Worm (Caenorhabditis elegans) whole organism, L4 larva: ENCODE measurements around the gene C13B9.2.
A peak's percentile ranks its signal among the peaks of the same experiment; 100 is the strongest.

ENCODE experiments used
- D1046.2 ChIP-seq: fragments of 200-800 bp; sonication (Bioruptor generic); IDR thresholded peaks from 2 replicates; pipeline ENCODE4 v1.3.6; 2022; ENCODE audit warnings: missing genetic modification characterization, missing compliant biosample characterization
- F26F4.8 ChIP-seq: fragments of 200-800 bp; sonication (Bioruptor generic); conservative IDR thresholded peaks from 2 replicates; pipeline ENCODE4 v1.3.6; 2022; ENCODE audit warnings: missing genetic modification characterization, missing compliant biosample characterization
- F37D6.2 ChIP-seq: sonication (generic microtip); optimal IDR thresholded peaks from 2 replicates; lab custom pipeline; 2016; ENCODE audit warnings: mild to moderate bottlenecking, missing genetic modification characterization, missing compliant biosample characterization
- F44E2.7 ChIP-seq: fragments of 200-800 bp; sonication (Bioruptor generic); IDR thresholded peaks from 2 replicates; pipeline ENCODE4 v2.1.2; 2022; ENCODE audit warnings: missing genetic modification characterization, missing compliant biosample characterization
- F49E8.2 ChIP-seq: sonication (generic microtip); optimal IDR thresholded peaks from 2 replicates; lab custom pipeline; 2016; ENCODE audit warnings: missing compliant biosample characterization, mild to moderate bottlenecking, missing genetic modification characterization, borderline replicate concordance
- T20F7.1 ChIP-seq: fragments of 200-800 bp; sonication (Bioruptor generic); optimal IDR thresholded peaks from 2 replicates; lab custom pipeline; 2018; ENCODE audit warnings: mild to moderate bottlenecking, missing genetic modification characterization, missing compliant biosample characterization
- T26A8.4 ChIP-seq: fragments of 200-800 bp; sonication (Bioruptor generic); IDR thresholded peaks from 2 replicates; pipeline ENCODE4 v1.3.6; 2022; ENCODE audit warnings: missing genetic modification characterization, missing compliant biosample characterization
- Y48G9A.11 ChIP-seq: fragments of 200-800 bp; sonication (Bioruptor generic); IDR thresholded peaks from 2 replicates; pipeline ENCODE4 v1.3.6; 2022; ENCODE audit warnings: missing genetic modification reagents, missing genetic modification characterization, missing compliant biosample characterization
- Y5F2A.4 ChIP-seq: fragments of 200-800 bp; sonication (Bioruptor generic); optimal IDR thresholded peaks from 2 replicates; lab custom pipeline; 2018; ENCODE audit warnings: mild to moderate bottlenecking, missing genetic modification characterization, missing compliant biosample characterization
- ZK337.2 ChIP-seq: fragments of 200-800 bp; sonication (Bioruptor generic); IDR thresholded peaks from 2 replicates; pipeline ENCODE4 v1.3.6; 2022; ENCODE audit warnings: missing genetic modification reagents, missing genetic modification characterization, missing compliant biosample characterization
- ZK546.5 ChIP-seq, 2 experiments: sonication (generic microtip); optimal IDR thresholded peaks; 2 replicates each; lab custom pipeline; 2017; ENCODE audit warnings: missing biosample characterization in 2 of 2, missing genetic modification characterization in 2 of 2
- aha-1 ChIP-seq: fragments of 150-350 bp; peaks from one replicate; lab custom pipeline; 2014; ENCODE audit warnings: missing biosample characterization, missing genetic modification characterization
- aly-2 ChIP-seq: sonication (generic microtip); optimal IDR thresholded peaks from 2 replicates; lab custom pipeline; 2018; ENCODE audit warnings: missing biosample characterization, missing genetic modification characterization
- attf-4 ChIP-seq: sonication (generic microtip); optimal IDR thresholded peaks from 3 replicates; lab custom pipeline; 2017; ENCODE audit warnings: missing biosample characterization, missing genetic modification characterization
- ceh-20 ChIP-seq: fragments of 200-800 bp; sonication (Bioruptor generic); IDR thresholded peaks from 2 replicates; pipeline ENCODE4 v1.3.6; 2022; ENCODE audit warnings: missing genetic modification reagents, missing genetic modification characterization, missing compliant biosample characterization
- ceh-28 ChIP-seq: fragments of 150-350 bp; optimal IDR thresholded peaks from 2 replicates; lab custom pipeline; 2014; ENCODE audit warnings: missing biosample characterization, missing genetic modification reagents, missing genetic modification characterization
- ceh-32 ChIP-seq: sonication (generic microtip); optimal IDR thresholded peaks from 2 replicates; lab custom pipeline; 2016; ENCODE audit warnings: mild to moderate bottlenecking, missing genetic modification characterization, missing compliant biosample characterization; ENCODE audit not compliant: poor library complexity
- daf-12 ChIP-seq: fragments of 150-350 bp; optimal IDR thresholded peaks from 2 replicates; lab custom pipeline; 2014; ENCODE audit warnings: missing biosample characterization, missing genetic modification reagents, missing genetic modification characterization
- daf-16 ChIP-seq, 3 experiments: sonication (generic microtip); optimal IDR thresholded peaks; 2 replicates each; lab custom pipeline; 2016 to 2017; ENCODE audit warnings: missing genetic modification characterization in 3 of 3, missing genetic modification reagents in 3 of 3, mild to moderate bottlenecking in 2 of 3, missing compliant biosample characterization in 2 of 3, missing biosample characterization in 1 of 3, moderate library complexity in 1 of 3
- dmd-6 ChIP-seq: fragments of 200-800 bp; sonication (Bioruptor generic); IDR thresholded peaks from 2 replicates; pipeline ENCODE4 v1.3.6; 2022; ENCODE audit warnings: missing genetic modification reagents, missing genetic modification characterization, missing compliant biosample characterization
- duxl-1 ChIP-seq: sonication (generic microtip); optimal IDR thresholded peaks from 2 replicates; lab custom pipeline; 2016; ENCODE audit warnings: mild to moderate bottlenecking, missing genetic modification characterization, moderate library complexity, missing compliant biosample characterization; ENCODE audit not compliant: poor library complexity
- fkh-10 ChIP-seq: fragments of 150-350 bp; optimal IDR thresholded peaks from 2 replicates; lab custom pipeline; 2014; ENCODE audit warnings: missing biosample characterization, missing genetic modification reagents, missing genetic modification characterization
- fos-1 ChIP-seq: fragments of 150-350 bp; optimal IDR thresholded peaks from 2 replicates; lab custom pipeline; 2014; ENCODE audit warnings: missing biosample characterization, missing genetic modification characterization
- hif-1 ChIP-seq, 2 experiments: sonication (generic microtip); optimal IDR thresholded peaks; 2 replicates each; lab custom pipeline; 2016 to 2017; ENCODE audit warnings: missing compliant biosample characterization in 2 of 2, missing genetic modification characterization in 2 of 2, missing genetic modification reagents in 2 of 2, missing genotype in 2 of 2, mild to moderate bottlenecking in 1 of 2
- hmg-1.1 ChIP-seq: fragments of 200-800 bp; sonication (Bioruptor generic); IDR thresholded peaks from 2 replicates; pipeline ENCODE4 v1.3.6; 2022; ENCODE audit warnings: missing genetic modification reagents, missing genetic modification characterization, missing compliant biosample characterization
- lin-13 ChIP-seq: fragments of 150-350 bp; optimal IDR thresholded peaks from 2 replicates; lab custom pipeline; 2014; ENCODE audit warnings: missing biosample characterization, missing genetic modification reagents, missing genetic modification characterization
- lin-29 ChIP-seq: fragments of 200-800 bp; sonication (Bioruptor generic); IDR thresholded peaks from 2 replicates; pipeline ENCODE4 v1.3.6; 2022; ENCODE audit warnings: missing genetic modification reagents, missing genetic modification characterization, missing compliant biosample characterization
- lir-3 ChIP-seq: sonication (generic microtip); optimal IDR thresholded peaks from 2 replicates; lab custom pipeline; 2016; ENCODE audit warnings: mild to moderate bottlenecking, missing genetic modification characterization, missing compliant biosample characterization
- lsy-2 ChIP-seq, 2 experiments: fragments of 150-350 bp in 1 of 2; sonication (generic microtip) in 1 of 2; optimal IDR thresholded peaks; 2 replicates each; lab custom pipeline; 2014 to 2017; ENCODE audit warnings: missing biosample characterization in 2 of 2, missing genetic modification characterization in 2 of 2
- mdl-1 ChIP-seq, 2 experiments: fragments of 150-350 bp in 1 of 2; sonication (generic microtip) in 1 of 2; optimal IDR thresholded peaks; 2 replicates each; lab custom pipeline; 2014 to 2017; ENCODE audit warnings: missing biosample characterization in 2 of 2, missing genetic modification characterization in 2 of 2
- mdt-29 ChIP-seq: fragments of 200-800 bp; sonication (Bioruptor generic); IDR thresholded peaks from 2 replicates; pipeline ENCODE4 v1.3.6; 2022; ENCODE audit warnings: missing genetic modification reagents, missing genetic modification characterization, missing compliant biosample characterization
- mes-2 ChIP-seq: sonication (generic microtip); optimal IDR thresholded peaks from 2 replicates; lab custom pipeline; 2016; ENCODE audit warnings: missing genotype, mild to moderate bottlenecking, missing genetic modification characterization, missing compliant biosample characterization; ENCODE audit not compliant: poor library complexity, severe bottlenecking
- mxl-2 ChIP-seq: fragments of 200-800 bp; sonication (Bioruptor generic); conservative IDR thresholded peaks from 2 replicates; pipeline ENCODE4 v1.3.6; 2022; ENCODE audit warnings: missing genetic modification reagents, missing genetic modification characterization, missing compliant biosample characterization
- nhr-10 ChIP-seq: fragments of 150-350 bp; optimal IDR thresholded peaks from 2 replicates; lab custom pipeline; 2014; ENCODE audit warnings: missing biosample characterization, missing genetic modification characterization
- nhr-102 ChIP-seq: sonication (generic microtip); optimal IDR thresholded peaks from 2 replicates; lab custom pipeline; 2016; ENCODE audit warnings: mild to moderate bottlenecking, missing genetic modification characterization, moderate library complexity, missing compliant biosample characterization
- nhr-237 ChIP-seq: sonication (generic microtip); optimal IDR thresholded peaks from 2 replicates; lab custom pipeline; 2017; ENCODE audit warnings: missing biosample characterization, missing genetic modification characterization
- nhr-25 ChIP-seq: sonication (generic microtip); optimal IDR thresholded peaks from 2 replicates; lab custom pipeline; 2017; ENCODE audit warnings: missing genetic modification characterization, mild to moderate bottlenecking, missing compliant biosample characterization, antibody characterized with exemption, moderate library complexity, borderline replicate concordance; ENCODE audit not compliant: insufficient read depth
- nhr-28 ChIP-seq: fragments of 150-350 bp; optimal IDR thresholded peaks from 2 replicates; lab custom pipeline; 2014; ENCODE audit warnings: missing biosample characterization, missing genetic modification characterization
- nhr-41 ChIP-seq: fragments of 200-800 bp; sonication (Bioruptor generic); IDR thresholded peaks from 2 replicates; pipeline ENCODE4 v1.3.6; 2022; ENCODE audit warnings: missing genetic modification reagents, missing genetic modification characterization, missing compliant biosample characterization
- saeg-2 ChIP-seq: fragments of 200-800 bp; sonication (Bioruptor generic); IDR thresholded peaks from 2 replicates; pipeline ENCODE4 v1.3.6; 2022; ENCODE audit warnings: missing genetic modification reagents, missing genetic modification characterization, missing compliant biosample characterization
- set-16 ChIP-seq: fragments of 200-800 bp; sonication (Bioruptor generic); IDR thresholded peaks from 2 replicates; pipeline ENCODE4 v1.3.6; 2022; ENCODE audit warnings: missing genetic modification reagents, missing genetic modification characterization, missing compliant biosample characterization
- skn-1 ChIP-seq: fragments of 150-350 bp; optimal IDR thresholded peaks from 2 replicates; lab custom pipeline; 2014; ENCODE audit warnings: missing biosample characterization, missing genetic modification characterization
- snpc-1.2 ChIP-seq: fragments of 200-800 bp; sonication (Bioruptor generic); IDR thresholded peaks from 2 replicates; pipeline ENCODE4 v1.3.6; 2022; ENCODE audit warnings: missing genetic modification reagents, missing genetic modification characterization, missing compliant biosample characterization
- snpc-4 ChIP-seq: fragments of 150-350 bp; optimal IDR thresholded peaks from 2 replicates; lab custom pipeline; 2014; ENCODE audit warnings: missing biosample characterization, missing genetic modification characterization
- tra-1 ChIP-seq: fragments of 200-800 bp; sonication (Bioruptor generic); IDR thresholded peaks from 2 replicates; pipeline ENCODE4 v1.3.6; 2022; ENCODE audit warnings: missing genetic modification reagents, missing genetic modification characterization, missing compliant biosample characterization
- unc-62 ChIP-seq, 3 experiments: fragments of 150-350 bp in 1 of 3; sonication (generic microtip); optimal IDR thresholded peaks in 2 of 3; peaks in 1 of 3; 1 replicate in 1 of 3; 2 replicates in 2 of 3; lab custom pipeline; 2014 to 2017; ENCODE audit warnings: missing biosample characterization in 3 of 3, missing genetic modification characterization in 3 of 3, missing genetic modification reagents in 3 of 3, missing genotype in 1 of 3
- vab-7 ChIP-seq: fragments of 200-800 bp; sonication (Bioruptor generic); IDR thresholded peaks from 2 replicates; pipeline ENCODE4 v1.3.6; 2022; ENCODE audit warnings: missing genetic modification reagents, missing genetic modification characterization, missing compliant biosample characterization
- zfp-2 ChIP-seq: sonication (generic microtip); optimal IDR thresholded peaks from 2 replicates; lab custom pipeline; 2016; ENCODE audit warnings: mild to moderate bottlenecking, missing genetic modification characterization, missing compliant biosample characterization
- zip-2 ChIP-seq: fragments of 150-350 bp; optimal IDR thresholded peaks from 2 replicates; lab custom pipeline; 2014; ENCODE audit warnings: missing biosample characterization, missing genetic modification characterization

C13B9.2 gene

ce11 chrIII:6608101-6608672 is 11.9 kb upstream of the C13B9.2 start, which contains the start of the genes mdh-2 and F20H11.4:
mdh-2 (minus strand) TSS chrIII:6608106.
F20H11.4 (plus strand) TSS chrIII:6608622.
- TF ChIP-seq lin-13 (peak; percentile 75), ceh-32 (tag; lab: Kevin White, UChicago) (no peak), ZK337.2 (GFP tag; lab: Robert Waterston, UW) (no peak), ceh-20 (GFP tag; lab: Robert Waterston, UW) (no peak), saeg-2 (GFP tag; lab: Robert Waterston, UW) (no peak), F26F4.8 (no peak), mxl-2 (GFP tag; lab: Robert Waterston, UW) (no peak), snpc-1.2 (no peak), mes-2 (tag; lab: Kevin White, UChicago) (peak; percentile 87), vab-7 (GFP tag; lab: Robert Waterston, UW) (no peak), F37D6.2 (tag; lab: Kevin White, UChicago) (no peak), unc-62 (GFP tag; optimal IDR thresholded peaks at IDR 0.05 in 1 of 2; lab: Kevin White, UChicago) (no peak), unc-62 (tag; optimal IDR thresholded peaks at IDR 0.05; lab: Kevin White, UChicago) (no peak), fos-1 (tag; lab: Kevin White, UChicago) (no peak), ZK546.5 (tag; optimal IDR thresholded peaks at IDR 0.05; lab: Kevin White, UChicago) (peak in 1 of 2 experiments; percentile 9), Y48G9A.11 (GFP tag; lab: Robert Waterston, UW) (no peak), zip-2 (tag; lab: Kevin White, UChicago) (no peak), T26A8.4 (no peak), nhr-102 (tag; lab: Kevin White, UChicago) (peak; percentile 12), nhr-10 (tag; lab: Kevin White, UChicago) (no peak), fkh-10 (GFP tag; lab: Kevin White, UChicago) (peak; percentile 13), nhr-28 (tag; lab: Kevin White, UChicago) (peak; percentile 18), nhr-41 (GFP tag; lab: Robert Waterston, UW) (no peak), mdt-29 (GFP tag; lab: Robert Waterston, UW) (no peak), daf-16 (GFP tag; optimal IDR thresholded peaks at IDR 0.05; lab: Kevin White, UChicago) (no peak), daf-16 (tag; optimal IDR thresholded peaks at IDR 0.05; lab: Kevin White, UChicago) (peak; percentile 42), nhr-237 (tag; lab: Kevin White, UChicago) (no peak), ceh-28 (no peak), aly-2 (tag; lab: Kevin White, UChicago) (no peak), D1046.2 (no peak), aha-1 (peak; percentile 69), Y5F2A.4 (GFP tag; lab: Kevin White, UChicago) (no peak), T20F7.1 (peak; percentile 43), duxl-1 (tag; lab: Kevin White, UChicago) (no peak), hmg-1.1 (GFP tag; lab: Robert Waterston, UW) (peak; percentile 40; the same call in 1 of the 2 replicates), lin-29 (GFP tag; lab: Robert Waterston, UW) (no peak), hif-1 (tag; optimal IDR thresholded peaks at IDR 0.05; lab: Kevin White, UChicago) (peak in 1 of 2 experiments; percentile 48), attf-4 (tag; lab: Kevin White, UChicago) (no peak), lir-3 (tag; lab: Kevin White, UChicago) (no peak), set-16 (GFP tag; lab: Robert Waterston, UW) (no peak), dmd-6 (peak; percentile 28; the same call in 1 of the 2 replicates), mdl-1 (tag; optimal IDR thresholded peaks at IDR 0.05; lab: Kevin White, UChicago) (peak in 1 of 2 experiments; percentile 77), skn-1 (tag; lab: Kevin White, UChicago) (no peak), nhr-25 (tag; lab: Kevin White, UChicago) (peak; percentile 36), zfp-2 (no peak), tra-1 (GFP tag; lab: Robert Waterston, UW) (no peak), F44E2.7 (no peak), daf-12 (no peak), lsy-2 (tag; optimal IDR thresholded peaks at IDR 0.05; lab: Kevin White, UChicago) (peak; percentile 45 to 88), snpc-4 (tag; lab: Kevin White, UChicago) (no peak), F49E8.2 (tag; lab: Kevin White, UChicago) (no peak)
